Worm (Caenorhabditis elegans): ENCODE measurements around the gene fbxb-10.

DNA sequence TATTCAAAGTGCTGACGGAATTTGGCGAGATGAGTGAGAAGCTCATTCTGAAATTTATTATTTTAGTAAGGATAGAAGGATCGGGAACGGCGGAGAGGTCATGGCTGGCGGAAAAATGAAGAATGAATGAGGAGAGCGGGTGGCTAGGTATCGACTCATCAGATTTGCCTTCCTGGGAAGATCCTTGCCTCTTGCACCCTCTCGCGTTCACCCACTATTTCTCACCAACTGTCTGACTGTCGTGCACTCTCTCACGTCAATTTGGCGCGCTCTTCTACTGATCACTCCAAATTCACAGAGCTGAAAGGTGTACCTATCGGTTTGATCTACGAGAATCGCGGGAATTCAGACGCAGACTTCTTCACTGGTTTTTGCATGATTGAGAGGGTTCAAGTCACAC, 29.9 kb upstream of the fbxb-10 start, which contains the start of gene fbxb-97:
- TF ChIP-seq ref-1 (GFP tag; conservative IDR thresholded peaks at IDR 0.05): no peak
- no peak for TF ChIP-seq klf-2 (GFP tag; conservative IDR thresholded peaks at IDR 0.05)
- no peak for TF ChIP-seq T22C8.4 (GFP tag; IDR thresholded peaks at IDR 0.05)
- TF ChIP-seq flt-1 (GFP tag; IDR thresholded peaks at IDR 0.05): no peak
- TF ChIP-seq tab-1 (GFP tag; IDR thresholded peaks at IDR 0.05): no peak
- no peak for TF ChIP-seq med-1 (GFP tag; optimal IDR thresholded peaks at IDR 0.05; ENCODE audit: insufficient read depth)
- no peak for TF ChIP-seq ztf-29 (GFP tag; IDR thresholded peaks at IDR 0.05)
- TF ChIP-seq ztf-23 (GFP tag; IDR thresholded peaks at IDR 0.05): no peak
